Worm (Caenorhabditis elegans) whole organism, midembryonic: ENCODE data around the gene R08C7.1.

ENCODE experiments used
- T22C8.4 ChIP-seq: fragments of 200-800 bp; sonication (Bioruptor generic); IDR thresholded peaks from 2 replicates; pipeline ENCODE4 v1.3.6; 2022; ENCODE audit warnings: missing genetic modification characterization, missing compliant biosample characterization
- cog-1 ChIP-seq: sonication (generic microtip); optimal IDR thresholded peaks from 2 replicates; lab custom pipeline; 2016; ENCODE audit warnings: missing genetic modification characterization, missing compliant biosample characterization
- flt-1 ChIP-seq: fragments of 200-800 bp; sonication (Bioruptor generic); IDR thresholded peaks from 2 replicates; pipeline ENCODE4 v1.3.6; 2022; ENCODE audit warnings: missing genetic modification characterization, missing compliant biosample characterization
- klf-2 ChIP-seq: fragments of 200-800 bp; sonication (Bioruptor generic); conservative IDR thresholded peaks from 2 replicates; pipeline ENCODE4 v1.3.6; 2022; ENCODE audit warnings: missing genetic modification reagents, missing genetic modification characterization, missing compliant biosample characterization
- med-1 ChIP-seq: sonication (generic microtip); optimal IDR thresholded peaks from 2 replicates; lab custom pipeline; 2017; ENCODE audit warnings: missing genetic modification characterization, mild to moderate bottlenecking, missing compliant biosample characterization, antibody characterized with exemption, missing genetic modification reagents; ENCODE audit not compliant: insufficient read depth
- ref-1 ChIP-seq: fragments of 200-800 bp; sonication (Bioruptor generic); conservative IDR thresholded peaks from 2 replicates; pipeline ENCODE4 v1.3.6; 2022; ENCODE audit warnings: missing genetic modification reagents, missing genetic modification characterization, missing compliant biosample characterization
- tab-1 ChIP-seq: fragments of 200-800 bp; sonication (Bioruptor generic); IDR thresholded peaks from 2 replicates; pipeline ENCODE4 v1.3.6; 2022; ENCODE audit warnings: missing genetic modification characterization, missing compliant biosample characterization
- ztf-23 ChIP-seq: fragments of 200-800 bp; sonication (Bioruptor generic); IDR thresholded peaks from 2 replicates; pipeline ENCODE4 v1.3.6; 2022; ENCODE audit warnings: missing genetic modification reagents, missing genetic modification characterization, missing compliant biosample characterization
- ztf-29 ChIP-seq: fragments of 200-800 bp; sonication (Bioruptor generic); IDR thresholded peaks from 2 replicates; pipeline ENCODE4 v1.3.6; 2022; ENCODE audit warnings: missing genetic modification reagents, missing genetic modification characterization, missing compliant biosample characterization

The R08C7.1 gene

ce11 chrIV:4413114-4413513, 38.6 kb upstream of the R08C7.1 start:
- TF ChIP-seq klf-2 (GFP tag; lab: Robert Waterston, UW) (no peak), flt-1 (no peak), cog-1 (tag; lab: Kevin White, UChicago) (no peak), T22C8.4 (no peak), ztf-29 (GFP tag; lab: Robert Waterston, UW) (no peak), ztf-23 (GFP tag; lab: Robert Waterston, UW) (no peak), med-1 (GFP tag; lab: Kevin White, UChicago) (no peak), tab-1 (GFP tag; lab: Robert Waterston, UW) (no peak), ref-1 (GFP tag; lab: Robert Waterston, UW) (no peak)

ce11 chrIV:4422029-4422428, 29.6 kb upstream of the R08C7.1 start, which contains the start of gene clec-175:
Gene clec-175 (plus strand): TSS chrIV:4422329.
- no peak for TF ChIP-seq ref-1 (GFP tag; lab: Robert Waterston, UW)
- no peak for TF ChIP-seq tab-1 (GFP tag; lab: Robert Waterston, UW)
- no peak for TF ChIP-seq ztf-23 (GFP tag; lab: Robert Waterston, UW)
- no peak for TF ChIP-seq klf-2 (GFP tag; lab: Robert Waterston, UW)
- TF ChIP-seq flt-1, result no peak
- no peak for TF ChIP-seq T22C8.4
- TF ChIP-seq ztf-29 (GFP tag; lab: Robert Waterston, UW), result no peak
- no peak for TF ChIP-seq cog-1 (tag; lab: Kevin White, UChicago)
- TF ChIP-seq med-1 (GFP tag; lab: Kevin White, UChicago), result no peak

- no peak for TF ChIP-seq tab-1 (GFP tag; lab: Robert Waterston, UW)
- no peak for TF ChIP-seq ztf-29 (GFP tag; lab: Robert Waterston, UW)
- TF ChIP-seq T22C8.4, result no peak
- no peak for TF ChIP-seq klf-2 (GFP tag; lab: Robert Waterston, UW)
- no peak for TF ChIP-seq ztf-23 (GFP tag; lab: Robert Waterston, UW)
- TF ChIP-seq cog-1 (tag; lab: Kevin White, UChicago), result no peak
- no peak for TF ChIP-seq flt-1
- TF ChIP-seq ref-1 (GFP tag; lab: Robert Waterston, UW), result no peak
Measured at ce11 chrIV:4423026-4423425, 28.6 kb upstream of the R08C7.1 start.

- TF ChIP-seq ref-1 (GFP tag; lab: Robert Waterston, UW), result no peak
- TF ChIP-seq ztf-29 (GFP tag; lab: Robert Waterston, UW), result no peak
- TF ChIP-seq tab-1 (GFP tag; lab: Robert Waterston, UW), result no peak
- no peak for TF ChIP-seq T22C8.4
- TF ChIP-seq cog-1 (tag; lab: Kevin White, UChicago), result no peak
- TF ChIP-seq med-1 (GFP tag; lab: Kevin White, UChicago), result no peak
- TF ChIP-seq ztf-23 (GFP tag; lab: Robert Waterston, UW), result no peak
- TF ChIP-seq flt-1, result no peak
- TF ChIP-seq klf-2 (GFP tag; lab: Robert Waterston, UW), result no peak
Measured at ce11 chrIV:4423885-4424284, 27.8 kb upstream of the R08C7.1 start.

- TF ChIP-seq klf-2 (GFP tag; lab: Robert Waterston, UW), result no peak
- no peak for TF ChIP-seq T22C8.4
- TF ChIP-seq ztf-29 (GFP tag; lab: Robert Waterston, UW), result no peak
- TF ChIP-seq ztf-23 (GFP tag; lab: Robert Waterston, UW), result no peak
- TF ChIP-seq ref-1 (GFP tag; lab: Robert Waterston, UW), result no peak
- no peak for TF ChIP-seq cog-1 (tag; lab: Kevin White, UChicago)
- TF ChIP-seq flt-1, result no peak
Measured at ce11 chrIV:4429901-4430300, 21.8 kb upstream of the R08C7.1 start, which contains the start of the genes str-185 and R08C7.5. Gene str-185 (minus strand): TSS chrIV:4430001. Gene R08C7.5 (plus strand): TSS chrIV:4430229.

ce11 chrIV:4434441-4435084, 17.1 kb upstream of the R08C7.1 start, which contains the start of the genes R08C7.8 and R08C7.4:
Gene R08C7.8 (minus strand): TSS chrIV:4434541.
Gene R08C7.4 (plus strand): TSS chrIV:4435034.
- TF ChIP-seq med-1 (GFP tag; lab: Kevin White, UChicago) (no peak), ztf-23 (GFP tag; lab: Robert Waterston, UW) (no peak), ztf-29 (GFP tag; lab: Robert Waterston, UW) (no peak), tab-1 (GFP tag; lab: Robert Waterston, UW) (no peak), cog-1 (tag; lab: Kevin White, UChicago) (no peak), klf-2 (GFP tag; lab: Robert Waterston, UW) (no peak), T22C8.4 (no peak), ref-1 (GFP tag; lab: Robert Waterston, UW) (no peak)

- TF ChIP-seq cog-1 (tag; lab: Kevin White, UChicago), result no peak
- no peak for TF ChIP-seq ztf-29 (GFP tag; lab: Robert Waterston, UW)
- no peak for TF ChIP-seq ref-1 (GFP tag; lab: Robert Waterston, UW)
- TF ChIP-seq klf-2 (GFP tag; lab: Robert Waterston, UW), result no peak
- TF ChIP-seq flt-1, result no peak
- no peak for TF ChIP-seq tab-1 (GFP tag; lab: Robert Waterston, UW)
- TF ChIP-seq med-1 (GFP tag; lab: Kevin White, UChicago), result no peak
- no peak for TF ChIP-seq ztf-23 (GFP tag; lab: Robert Waterston, UW)
- no peak for TF ChIP-seq T22C8.4
Measured at ce11 chrIV:4437825-4438224, 13.9 kb upstream of the R08C7.1 start.

- TF ChIP-seq ref-1 (GFP tag; lab: Robert Waterston, UW), result no peak
Measured at ce11 chrIV:4439190-4439589, 12.5 kb upstream of the R08C7.1 start, which contains the start of gene fbxb-74. Gene fbxb-74 (minus strand): TSS chrIV:4439290.

- TF ChIP-seq klf-2 (GFP tag; lab: Robert Waterston, UW) (no peak), flt-1 (no peak), ref-1 (GFP tag; lab: Robert Waterston, UW) (no peak), ztf-29 (GFP tag; lab: Robert Waterston, UW) (no peak), ztf-23 (GFP tag; lab: Robert Waterston, UW) (no peak), cog-1 (tag; lab: Kevin White, UChicago) (no peak), med-1 (GFP tag; lab: Kevin White, UChicago) (no peak), tab-1 (GFP tag; lab: Robert Waterston, UW) (no peak), T22C8.4 (no peak)
Measured at ce11 chrIV:4441077-4441476, 10.6 kb upstream of the R08C7.1 start, which contains the start of gene fbxb-75. Gene fbxb-75 (minus strand): TSS chrIV:4441177.
